Fruit fly (Drosophila melanogaster) whole organism, embryonic: ENCODE measurements around the gene CG6891.

Source experiments
- Adf1 ChIP-seq: fragments of 200-800 bp; sonication (Bioruptor generic); IDR thresholded peaks from 2 replicates; pipeline ENCODE4 v1.3.6; 2022; ENCODE audit warnings: missing biosample characterization, missing genetic modification characterization
- Atf-2 ChIP-seq: fragments of 200-800 bp; sonication (Bioruptor generic); optimal IDR thresholded peaks from 2 replicates; lab custom pipeline; 2016; ENCODE audit warnings: missing biosample characterization, missing genetic modification characterization
- B-H1 ChIP-seq: fragments of 200-800 bp; sonication (Bioruptor generic); IDR thresholded peaks from 3 replicates; pipeline ENCODE4 v1.3.6; 2022; ENCODE audit warnings: missing biosample characterization, missing genetic modification characterization
- CG10147 ChIP-seq: fragments of 200-800 bp; sonication (Bioruptor generic); optimal IDR thresholded peaks from 2 replicates; lab custom pipeline; 2019; ENCODE audit warnings: missing biosample characterization, mild to moderate bottlenecking, missing genetic modification characterization, moderate library complexity
- CG10366 ChIP-seq: fragments of 200-800 bp; sonication (Bioruptor generic); IDR thresholded peaks from 2 replicates; pipeline ENCODE4 v1.3.6; 2022; ENCODE audit warnings: missing biosample characterization, missing genetic modification characterization
- CG11560 ChIP-seq: fragments of 200-800 bp; sonication (Bioruptor generic); IDR thresholded peaks from 3 replicates; pipeline ENCODE4 v1.3.6; 2022; ENCODE audit warnings: missing biosample characterization, missing genetic modification characterization
- CG15011 ChIP-seq: fragments of 200-800 bp; sonication (Bioruptor generic); optimal IDR thresholded peaks from 3 replicates; lab custom pipeline; 2018; ENCODE audit warnings: missing biosample characterization, mild to moderate bottlenecking, missing genetic modification characterization
- CG18599 ChIP-seq: fragments of 200-800 bp; sonication (Bioruptor generic); optimal IDR thresholded peaks from 3 replicates; lab custom pipeline; 2017; ENCODE audit warnings: missing biosample characterization, missing genetic modification characterization, mild to moderate bottlenecking, moderate library complexity, missing genetic modification reagents
- CG18764 ChIP-seq: fragments of 200-800 bp; sonication (Bioruptor generic); optimal IDR thresholded peaks from 3 replicates; lab custom pipeline; 2016; ENCODE audit warnings: missing biosample characterization, missing genetic modification characterization
- CG2199 ChIP-seq: fragments of 200-800 bp; sonication (Bioruptor generic); IDR thresholded peaks from 3 replicates; pipeline ENCODE4 v1.3.6; 2022; ENCODE audit warnings: missing biosample characterization, missing genetic modification characterization
- CG31388 ChIP-seq: fragments of 200-800 bp; sonication (Bioruptor generic); optimal IDR thresholded peaks from 2 replicates; lab custom pipeline; 2016; ENCODE audit warnings: missing biosample characterization, missing genetic modification characterization
- CG32532 ChIP-seq: fragments of 200-800 bp; sonication (Bioruptor generic); IDR thresholded peaks from 2 replicates; pipeline ENCODE4 v1.3.6; 2022; ENCODE audit warnings: missing biosample characterization, missing genetic modification characterization
- CG34224 ChIP-seq: fragments of 200-800 bp; sonication (Bioruptor generic); IDR thresholded peaks from 3 replicates; pipeline ENCODE4 v1.3.6; 2022; ENCODE audit warnings: missing biosample characterization, missing genetic modification characterization; ENCODE audit not compliant: partially characterized antibody
- CG7372 ChIP-seq: fragments of 200-800 bp; sonication (Bioruptor generic); IDR thresholded peaks from 2 replicates; pipeline ENCODE4 v1.3.6; 2022; ENCODE audit warnings: missing biosample characterization, missing genetic modification characterization
- CG9215 ChIP-seq: fragments of 200-800 bp; sonication (Bioruptor generic); IDR thresholded peaks from 2 replicates; pipeline ENCODE4 v1.3.6; 2022; ENCODE audit warnings: missing biosample characterization, missing genetic modification characterization
- CG9932 ChIP-seq: fragments of 200-800 bp; sonication (Bioruptor generic); IDR thresholded peaks from 2 replicates; pipeline ENCODE4 v1.3.6; 2022; ENCODE audit warnings: missing biosample characterization, missing genetic modification characterization
- Camta ChIP-seq: fragments of 200-800 bp; sonication (Bioruptor generic); optimal IDR thresholded peaks from 2 replicates; lab custom pipeline; 2016; ENCODE audit warnings: missing biosample characterization, missing genetic modification characterization
- Deaf1 ChIP-seq: fragments of 200-800 bp; optimal IDR thresholded peaks from 3 replicates; lab custom pipeline; 2019; ENCODE audit warnings: missing biosample characterization, mild to moderate bottlenecking, missing genetic modification characterization, moderate library complexity
- Dip2 ChIP-seq: fragments of 200-800 bp; sonication (Bioruptor generic); IDR thresholded peaks from 2 replicates; pipeline ENCODE4 v1.3.6; 2022; ENCODE audit warnings: missing biosample characterization, missing genetic modification characterization
- Doc3 ChIP-seq: fragments of 200-800 bp; sonication (Bioruptor generic); IDR thresholded peaks from 3 replicates; pipeline ENCODE4 v1.3.6; 2022; ENCODE audit warnings: missing biosample characterization, missing genetic modification characterization; ENCODE audit not compliant: partially characterized antibody
- ERR ChIP-seq: fragments of 200-800 bp; sonication (Bioruptor generic); optimal IDR thresholded peaks from 2 replicates; lab custom pipeline; 2016; ENCODE audit warnings: missing biosample characterization, missing genetic modification characterization
- Ets65A ChIP-seq: fragments of 200-800 bp; sonication (Bioruptor generic); peaks from one replicate; lab custom pipeline; 2016; ENCODE audit warnings: missing biosample characterization, missing genetic modification characterization
- GATAe ChIP-seq: fragments of 200-800 bp; sonication (Bioruptor generic); conservative IDR thresholded peaks from 2 replicates; pipeline ENCODE4 v1.3.6; 2022; ENCODE audit warnings: missing biosample characterization, missing genetic modification characterization
- HmgZ ChIP-seq: fragments of 200-800 bp; sonication (Bioruptor generic); optimal IDR thresholded peaks from 2 replicates; lab custom pipeline; 2018; ENCODE audit warnings: missing biosample characterization, mild to moderate bottlenecking, missing genetic modification characterization
- Hr39 ChIP-seq: fragments of >200 bp; optimal IDR thresholded peaks from 2 replicates; lab custom pipeline; 2017
- Med ChIP-seq: fragments of 200-800 bp; sonication (Bioruptor generic); peaks from one replicate; lab custom pipeline; 2016; ENCODE audit warnings: missing biosample characterization, missing genetic modification characterization, mild to moderate bottlenecking, inconsistent platforms, moderate library complexity
- NFAT ChIP-seq: fragments of 200-800 bp; sonication (Bioruptor generic); IDR thresholded peaks from 2 replicates; pipeline ENCODE4 v1.3.6; 2022; ENCODE audit warnings: missing biosample characterization, missing genetic modification characterization
- Oaz ChIP-seq: fragments of 200-800 bp; sonication (Bioruptor generic); IDR thresholded peaks from 2 replicates; pipeline ENCODE4 v1.3.6; 2022; ENCODE audit warnings: missing biosample characterization, missing genetic modification characterization
- Oli ChIP-seq: fragments of 200-800 bp; sonication (Bioruptor generic); optimal IDR thresholded peaks from 2 replicates; lab custom pipeline; 2018; ENCODE audit warnings: missing biosample characterization, mild to moderate bottlenecking, missing genetic modification characterization, moderate library complexity
- Scr ChIP-seq: fragments of 200-800 bp; sonication (Bioruptor generic); IDR thresholded peaks from 2 replicates; pipeline ENCODE4 v1.3.6; 2022; ENCODE audit warnings: missing biosample characterization, missing genetic modification characterization; ENCODE audit not compliant: partially characterized antibody
- Stat92E ChIP-seq, 3 experiments: fragments of >200 bp in 2 of 3; fragments of 200-800 bp in 1 of 3; sonication (Bioruptor generic) in 1 of 3; optimal IDR thresholded peaks; 2 replicates each; lab custom pipeline; 2017 to 2019; ENCODE audit warnings: missing biosample characterization in 3 of 3, missing genetic modification characterization in 3 of 3, mild to moderate bottlenecking in 1 of 3, moderate library complexity in 1 of 3
- Taf1 ChIP-seq: fragments of 200-800 bp; sonication (Bioruptor generic); IDR thresholded peaks from 2 replicates; pipeline ENCODE4 v1.3.6; 2022; ENCODE audit warnings: missing biosample characterization, missing genetic modification characterization
- cg ChIP-seq: fragments of 200-800 bp; sonication (Bioruptor generic); optimal IDR thresholded peaks from 3 replicates; lab custom pipeline; 2019; ENCODE audit warnings: missing biosample characterization, mild to moderate bottlenecking, missing genetic modification characterization, moderate library complexity
- chm ChIP-seq: fragments of 200-800 bp; sonication (Bioruptor generic); IDR thresholded peaks from 2 replicates; pipeline ENCODE4 v1.3.6; 2022; ENCODE audit warnings: missing biosample characterization, missing genetic modification characterization
- emc ChIP-seq: fragments of 200-800 bp; sonication (Bioruptor generic); optimal IDR thresholded peaks from 2 replicates; lab custom pipeline; 2016; ENCODE audit warnings: missing biosample characterization, missing genetic modification characterization
- ewg ChIP-seq: fragments of 200-800 bp; sonication (Bioruptor generic); optimal IDR thresholded peaks from 3 replicates; lab custom pipeline; 2017; ENCODE audit warnings: mild to moderate bottlenecking, missing biosample characterization, missing genetic modification reagents, missing genetic modification characterization
- gcm ChIP-seq: fragments of 200-800 bp; sonication (Bioruptor generic); optimal IDR thresholded peaks from 2 replicates; lab custom pipeline; 2019; ENCODE audit warnings: missing biosample characterization, mild to moderate bottlenecking, missing genetic modification characterization, moderate library complexity
- gfzf ChIP-seq: fragments of 200-800 bp; sonication (Bioruptor generic); optimal IDR thresholded peaks from 2 replicates; lab custom pipeline; 2016; ENCODE audit warnings: missing biosample characterization, mild to moderate bottlenecking, missing genetic modification characterization, moderate library complexity
- hth ChIP-seq: fragments of >200 bp; optimal IDR thresholded peaks from 2 replicates; lab custom pipeline; 2017; ENCODE audit warnings: inconsistent platforms
- jigr1 ChIP-seq: fragments of 200-800 bp; sonication (Bioruptor generic); IDR thresholded peaks from 3 replicates; pipeline ENCODE4 v1.3.6; 2022; ENCODE audit warnings: missing biosample characterization, missing genetic modification characterization
- lbe ChIP-seq: fragments of 200-800 bp; sonication (Bioruptor generic); optimal IDR thresholded peaks from 2 replicates; lab custom pipeline; 2016; ENCODE audit warnings: missing biosample characterization, mild to moderate bottlenecking, missing genetic modification characterization
- rib ChIP-seq: fragments of 200-800 bp; sonication (Bioruptor generic); IDR thresholded peaks from 2 replicates; pipeline ENCODE4 v1.3.6; 2022; ENCODE audit warnings: missing biosample characterization, missing genetic modification characterization
- sim ChIP-seq: fragments of 200-800 bp; sonication (Bioruptor generic); IDR thresholded peaks from 2 replicates; pipeline ENCODE4 v1.3.6; 2022; ENCODE audit warnings: missing biosample characterization, missing genetic modification characterization
- sob ChIP-seq: fragments of 200-800 bp; sonication (Bioruptor generic); IDR thresholded peaks from 2 replicates; pipeline ENCODE4 v1.3.6; 2022; ENCODE audit warnings: missing biosample characterization, missing genetic modification characterization
- tll ChIP-seq, 2 experiments: fragments of 200-800 bp in 1 of 2; fragments of >200 bp in 1 of 2; sonication (Bioruptor generic) in 1 of 2; optimal IDR thresholded peaks; 2 replicates each; lab custom pipeline; 2017 to 2019; ENCODE audit warnings: missing biosample characterization in 2 of 2, missing genetic modification characterization in 2 of 2, mild to moderate bottlenecking in 1 of 2, moderate library complexity in 1 of 2
- trh ChIP-seq: fragments of 200-800 bp; sonication (Bioruptor generic); optimal IDR thresholded peaks from 2 replicates; lab custom pipeline; 2016; ENCODE audit warnings: missing biosample characterization, missing genetic modification characterization
- zf30C ChIP-seq: fragments of 200-800 bp; sonication (Bioruptor generic); optimal IDR thresholded peaks from 3 replicates; lab custom pipeline; 2018; ENCODE audit warnings: missing biosample characterization, mild to moderate bottlenecking, missing genetic modification characterization

CG6891 gene

dm6 chrX:18789353-18790210, 14.6 kb downstream of the CG6891 start (continued):
- peak; percentile 69 for TF ChIP-seq CG18599 (GFP tag; lab: Kevin White, UChicago)
- TF ChIP-seq hth = no peak
- TF ChIP-seq emc (GFP tag; lab: Kevin White, UChicago) = no peak
- TF ChIP-seq GATAe = no peak
- peak; percentile 59 for TF ChIP-seq CG32532 (GFP tag; lab: Robert Waterston, UW)
- peak; percentile 44 for TF ChIP-seq Atf-2 (GFP tag; lab: Kevin White, UChicago)
- no peak for TF ChIP-seq jigr1 (GFP tag; lab: Robert Waterston, UW)
- peak; percentile 64 for TF ChIP-seq CG15011 (GFP tag; lab: Kevin White, UChicago)
- no peak for TF ChIP-seq cg (GFP tag; lab: Kevin White, UChicago)
- TF ChIP-seq sob (GFP tag; lab: Robert Waterston, UW) = peak; percentile 37; the same call in 1 of the 2 replicates
- TF ChIP-seq CG2199 (GFP tag; lab: Robert Waterston, UW) = no peak
- TF ChIP-seq, all 482 proteins: peak for 248

DNA sequence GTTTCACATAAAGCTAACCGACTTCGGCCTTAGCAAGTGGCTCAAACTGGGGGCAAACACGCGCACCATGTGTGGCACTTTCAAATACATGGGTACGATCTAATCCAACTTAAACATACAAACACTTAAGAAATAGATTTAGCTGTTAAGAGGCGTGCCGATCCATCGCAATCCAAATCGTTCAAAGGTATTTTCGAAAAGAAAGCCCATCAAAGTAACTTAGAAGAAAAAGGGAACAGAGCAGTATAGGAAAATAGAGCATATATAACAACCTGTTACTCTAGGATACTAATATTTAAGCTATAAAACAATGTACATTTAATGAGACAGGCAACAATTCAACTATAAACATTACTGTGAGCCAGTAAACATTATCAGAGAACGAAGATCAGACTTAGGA, 16.3 kb downstream of the CG6891 start, which contains the start of gene Atg101:
Gene Atg101, plus strand, starts transcription at position 301 of the 400 bp plus-strand sequence.
- no peak for TF ChIP-seq hth
- no peak for TF ChIP-seq Camta (GFP tag; lab: Kevin White, UChicago)
- TF ChIP-seq CG11560 (tag; lab: Robert Waterston, UW) = no peak
- no peak for TF ChIP-seq chm (GFP tag; lab: Robert Waterston, UW)
- TF ChIP-seq CG31388 (GFP tag; lab: Kevin White, UChicago) = no peak
- no peak for TF ChIP-seq CG18764 (GFP tag; lab: Kevin White, UChicago)
- no peak for TF ChIP-seq CG9932
- TF ChIP-seq gcm = no peak
- no peak for TF ChIP-seq Scr (GFP tag; lab: Robert Waterston, UW)
- TF ChIP-seq Doc3 (GFP tag; lab: Robert Waterston, UW) = no peak
- TF ChIP-seq CG34224 = no peak
- TF ChIP-seq Taf1 (GFP tag; lab: Robert Waterston, UW) = no peak
- no peak for TF ChIP-seq HmgZ
- TF ChIP-seq jigr1 (GFP tag; lab: Robert Waterston, UW) = no peak
- TF ChIP-seq sim (GFP tag; lab: Robert Waterston, UW) = no peak
- no peak for TF ChIP-seq CG7372 (GFP tag; lab: Robert Waterston, UW)
- no peak for TF ChIP-seq CG9215 (GFP tag; lab: Robert Waterston, UW)

DNA sequence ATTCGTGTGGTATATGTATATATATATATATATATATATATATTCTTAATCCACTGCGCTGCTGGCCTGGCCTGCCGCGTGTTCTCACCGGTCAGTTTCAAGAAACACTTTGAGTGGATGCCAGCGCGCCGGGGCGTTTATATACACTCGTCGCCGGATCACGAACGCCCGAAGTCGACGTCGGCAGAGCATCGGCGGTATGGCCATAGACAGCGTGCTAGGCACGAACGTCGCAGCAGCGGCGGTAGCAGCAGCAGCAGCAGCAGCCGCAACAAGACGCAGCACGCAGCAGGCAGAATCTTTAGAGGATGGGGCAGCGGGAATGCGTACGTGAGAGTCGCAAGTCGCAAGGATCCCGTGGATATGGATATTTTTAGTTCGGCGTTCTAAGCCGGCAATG, 22.5 kb downstream of the CG6891 start, which contains the start of gene bnb:
Gene bnb, minus strand, starts transcription at position 121 of the 400 bp plus-strand sequence.
- no peak for TF ChIP-seq zf30C (GFP tag; lab: Kevin White, UChicago)
- TF ChIP-seq Adf1 = peak; percentile 79
- TF ChIP-seq rib (GFP tag; lab: Robert Waterston, UW) = no peak
- no peak for TF ChIP-seq lbe (GFP tag; lab: Kevin White, UChicago)
- TF ChIP-seq Med (GFP tag; lab: Kevin White, UChicago) = peak; percentile 26
- TF ChIP-seq trh (GFP tag; lab: Kevin White, UChicago) = no peak
- TF ChIP-seq Hr39 (lab: Kevin White, UChicago) = no peak
- TF ChIP-seq CG10366 (GFP tag; lab: Robert Waterston, UW) = no peak
- peak; percentile 89 for TF ChIP-seq Deaf1

DNA sequence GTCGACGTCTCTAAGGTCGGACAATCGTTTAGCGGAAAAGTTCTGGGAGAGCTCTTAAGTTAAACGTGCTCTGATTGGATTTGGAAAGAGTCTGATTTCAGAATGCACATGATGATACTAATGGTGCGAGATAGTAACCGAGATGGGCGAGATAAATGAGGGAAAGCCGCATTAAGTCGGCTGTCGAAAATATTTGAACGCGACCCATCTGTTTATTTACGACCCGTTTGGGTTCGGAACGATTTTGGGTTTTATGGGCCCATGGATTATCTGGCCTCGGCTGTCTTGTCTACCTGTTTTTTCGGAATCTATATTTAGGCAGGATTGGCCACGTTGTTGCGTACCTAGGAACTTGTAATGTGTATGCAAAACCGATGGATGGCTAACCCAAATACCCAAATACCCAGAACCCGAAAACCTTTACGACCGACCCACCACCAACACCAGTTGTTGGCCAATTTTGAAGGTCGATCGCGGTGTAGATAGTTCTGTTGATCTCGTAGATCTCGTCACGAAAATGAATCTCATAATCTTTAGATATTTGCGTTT, 24.4 kb downstream of the CG6891 start:
- TF ChIP-seq Ets65A (GFP tag; lab: Kevin White, UChicago) (no peak), ewg (GFP tag; lab: Kevin White, UChicago) (no peak), ERR (no peak), Stat92E (GFP tag; optimal IDR thresholded peaks at IDR 0.05; lab: Kevin White, UChicago) (no peak), gfzf (GFP tag; lab: Kevin White, UChicago) (no peak), Oli (tag; lab: Kevin White, UChicago) (no peak), Oaz (GFP tag; lab: Robert Waterston, UW) (no peak), CG10147 (no peak), Dip2 (GFP tag; lab: Robert Waterston, UW) (no peak), NFAT (no peak), B-H1 (GFP tag; lab: Robert Waterston, UW) (no peak), tll (GFP tag; optimal IDR thresholded peaks at IDR 0.05; lab: Kevin White, UChicago) (peak in 1 of 2 experiments; percentile 48)
